Worm (Caenorhabditis elegans): Measurements from ENCODE around the gene del-5.

The del-5 gene

ce11 chrX:11035563-11035962 is 27.6 kb upstream of the del-5 start:
- TF ChIP-seq Y22D7AL.16 (tag; optimal IDR thresholded peaks at IDR 0.05) (no peak), pag-3 (tag; optimal IDR thresholded peaks at IDR 0.05; ENCODE audit: borderline replicate concordance) (no peak), ets-4 (tag; optimal IDR thresholded peaks at IDR 0.05) (no peak), madf-2 (tag; optimal IDR thresholded peaks at IDR 0.05) (no peak), ceh-2 (tag; optimal IDR thresholded peaks at IDR 0.05) (no peak), pat-9 (tag; optimal IDR thresholded peaks at IDR 0.05) (peak; percentile 70), hlh-13 (GFP tag; optimal IDR thresholded peaks at IDR 0.05) (no peak), hlh-8 (tag; optimal IDR thresholded peaks at IDR 0.05) (no peak), nhr-232 (tag; optimal IDR thresholded peaks at IDR 0.05) (no peak), unc-55 (GFP tag; optimal IDR thresholded peaks at IDR 0.05) (peak; percentile 70), K02D7.2 (tag; optimal IDR thresholded peaks at IDR 0.05) (no peak), ceh-31 (tag; optimal IDR thresholded peaks at IDR 0.05) (no peak), zip-5 (tag; optimal IDR thresholded peaks at IDR 0.05) (no peak), rnt-1 (tag; optimal IDR thresholded peaks at IDR 0.05) (peak; percentile 84), ceh-9 (tag; optimal IDR thresholded peaks at IDR 0.05) (no peak), ceh-19 (GFP tag; optimal IDR thresholded peaks at IDR 0.05) (no peak), ceh-18 (tag; optimal IDR thresholded peaks at IDR 0.05) (peak; percentile 57), ceh-24 (tag; optimal IDR thresholded peaks at IDR 0.05) (no peak), nfya-1 (tag; optimal IDR thresholded peaks at IDR 0.05) (peak; percentile 16)

ce11 chrX:11034430-11035117 is 26.6 kb upstream of the del-5 start:
- TF ChIP-seq dmd-4 (tag; optimal IDR thresholded peaks at IDR 0.05; ENCODE audit: borderline replicate concordance) (peak; percentile 4), unc-86 (tag; optimal IDR thresholded peaks at IDR 0.05) (no peak), fkh-10 (GFP tag; optimal IDR thresholded peaks at IDR 0.05) (no peak), nfya-1 (tag; optimal IDR thresholded peaks at IDR 0.05) (peak; percentile 41), pax-1 (tag; optimal IDR thresholded peaks at IDR 0.05) (no peak), npax-4 (tag; optimal IDR thresholded peaks at IDR 0.05) (no peak), ama-1 (optimal IDR thresholded peaks at IDR 0.05) (peak; percentile 28), ceh-18 (tag; optimal IDR thresholded peaks at IDR 0.05) (peak; percentile 13), nhr-232 (tag; optimal IDR thresholded peaks at IDR 0.05) (no peak), hlh-6 (tag; optimal IDR thresholded peaks at IDR 0.05) (peak; percentile 44), unc-42 (tag; optimal IDR thresholded peaks at IDR 0.05) (peak; percentile 46), sox-4 (tag; optimal IDR thresholded peaks at IDR 0.05) (no peak), unc-3 (GFP tag; conservative IDR thresholded peaks at IDR 0.05) (no peak), unc-3 (tag; optimal IDR thresholded peaks at IDR 0.05) (no peak), eyg-1 (tag; optimal IDR thresholded peaks at IDR 0.05) (no peak), ceh-45 (GFP tag; IDR thresholded peaks at IDR 0.05) (no peak), zip-5 (tag; optimal IDR thresholded peaks at IDR 0.05) (no peak), lim-6 (tag; optimal IDR thresholded peaks at IDR 0.05) (no peak), madf-2 (tag; optimal IDR thresholded peaks at IDR 0.05) (no peak), ceh-48 (tag; optimal IDR thresholded peaks at IDR 0.05) (peak; percentile 73), pag-3 (tag; optimal IDR thresholded peaks at IDR 0.05; ENCODE audit: borderline replicate concordance) (no peak), tbx-2 (tag; optimal IDR thresholded peaks at IDR 0.05) (peak; percentile 12), unc-55 (GFP tag; optimal IDR thresholded peaks at IDR 0.05) (peak; percentile 52), nhr-11 (tag; optimal IDR thresholded peaks at IDR 0.05) (no peak), ahr-1 (tag; optimal IDR thresholded peaks at IDR 0.05) (no peak), ceh-24 (tag; optimal IDR thresholded peaks at IDR 0.05) (no peak), hlh-13 (GFP tag; optimal IDR thresholded peaks at IDR 0.05) (no peak), elt-2 (tag; optimal IDR thresholded peaks at IDR 0.05) (no peak), ceh-34 (tag; optimal IDR thresholded peaks at IDR 0.05) (no peak), ref-2 (tag; optimal IDR thresholded peaks at IDR 0.05) (peak; percentile 13), ceh-31 (tag; optimal IDR thresholded peaks at IDR 0.05) (peak; percentile 58)

- TF ChIP-seq sox-2 (GFP tag; IDR thresholded peaks at IDR 0.05) = no peak
- peak; percentile 6 for TF ChIP-seq ceh-31 (tag; optimal IDR thresholded peaks at IDR 0.05)
- no peak for TF ChIP-seq fax-1 (tag; optimal IDR thresholded peaks at IDR 0.05)
These were observed 25.9 kb upstream of the del-5 start for ce11 chrX:11033952-11034287.

All from whole organism, late embryonic.